Fruit fly (Drosophila melanogaster) whole organism, prepupa: Measurements from ENCODE around the gene CG11555.

Source experiments
- Blimp-1 ChIP-seq: fragments of 200-800 bp; sonication (Bioruptor generic); optimal IDR thresholded peaks from 3 replicates; lab custom pipeline; 2017; ENCODE audit warnings: missing biosample characterization, missing genetic modification characterization, mild to moderate bottlenecking, moderate library complexity, missing genetic modification reagents
- CG10669 ChIP-seq: fragments of 200-800 bp; sonication (Bioruptor generic); optimal IDR thresholded peaks from 3 replicates; lab custom pipeline; 2018; ENCODE audit warnings: missing biosample characterization, mild to moderate bottlenecking, missing genetic modification characterization, moderate library complexity
- CG34406 ChIP-seq: fragments of 200-800 bp; sonication (Bioruptor generic); optimal IDR thresholded peaks from 3 replicates; lab custom pipeline; 2016; ENCODE audit warnings: missing biosample characterization, missing genetic modification characterization
- CG7368 ChIP-seq: fragments of 200-800 bp; sonication (Bioruptor generic); optimal IDR thresholded peaks from 3 replicates; lab custom pipeline; 2016; ENCODE audit warnings: missing biosample characterization, missing genetic modification characterization
- CG9139 ChIP-seq: fragments of 200-800 bp; sonication (Bioruptor generic); optimal IDR thresholded peaks from 3 replicates; lab custom pipeline; 2017; ENCODE audit warnings: missing biosample characterization, mild to moderate bottlenecking, missing genetic modification characterization
- Eip75B ChIP-seq: fragments of 200-800 bp; sonication (Bioruptor generic); optimal IDR thresholded peaks from 3 replicates; lab custom pipeline; 2016; ENCODE audit warnings: missing biosample characterization, missing genetic modification characterization
- Ets96B ChIP-seq: fragments of 200-800 bp; optimal IDR thresholded peaks from 2 replicates; lab custom pipeline; 2019; ENCODE audit warnings: missing biosample characterization, mild to moderate bottlenecking, missing genetic modification characterization, moderate library complexity
- Sox102F ChIP-seq: fragments of 200-800 bp; sonication (Bioruptor generic); optimal IDR thresholded peaks from 2 replicates; lab custom pipeline; 2016; ENCODE audit warnings: missing biosample characterization, mild to moderate bottlenecking, missing genetic modification characterization
- Sox14 ChIP-seq: fragments of 200-800 bp; sonication (Bioruptor generic); optimal IDR thresholded peaks from 3 replicates; lab custom pipeline; 2016; ENCODE audit warnings: missing biosample characterization, missing genetic modification characterization
- dsx ChIP-seq: fragments of 200-800 bp; optimal IDR thresholded peaks from 3 replicates; lab custom pipeline; 2019; ENCODE audit warnings: missing biosample characterization, mild to moderate bottlenecking, missing genetic modification characterization, moderate library complexity; ENCODE audit not compliant: poor library complexity, severe bottlenecking
- fd59A ChIP-seq: fragments of 200-800 bp; sonication (Bioruptor generic); optimal IDR thresholded peaks from 2 replicates; lab custom pipeline; 2017; ENCODE audit warnings: missing biosample characterization, mild to moderate bottlenecking, missing genetic modification characterization, missing genetic modification reagents
- spab ChIP-seq: fragments of 200-800 bp; sonication (Bioruptor generic); optimal IDR thresholded peaks from 2 replicates; lab custom pipeline; 2017; ENCODE audit warnings: missing biosample characterization, mild to moderate bottlenecking, missing genetic modification characterization, missing genetic modification reagents

DNA sequence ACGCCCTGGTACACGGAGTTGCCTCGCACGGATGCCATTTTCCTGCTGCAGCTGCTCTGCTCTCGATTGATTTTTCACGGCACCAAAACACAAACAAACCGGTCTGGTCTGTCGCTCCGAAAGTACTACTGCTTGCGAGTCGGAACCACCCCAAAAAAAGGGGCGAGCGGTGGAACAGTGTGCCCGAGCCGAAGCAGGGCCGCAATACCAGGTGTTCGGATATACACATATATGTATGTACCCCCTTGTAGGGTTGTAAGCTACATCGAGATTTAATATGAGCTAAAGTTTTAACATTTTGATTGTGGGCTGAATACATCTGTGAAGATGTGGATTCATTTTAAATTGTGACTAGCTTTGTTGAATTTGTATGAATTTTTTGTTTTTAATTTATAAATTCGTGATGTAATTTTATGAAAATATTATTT, 12.0 kb downstream of the CG11555 start:
- peak; percentile 31 for TF ChIP-seq Ets96B
- peak; percentile 35 for TF ChIP-seq CG34406 (GFP tag; lab: Kevin White, UChicago)
- no peak for TF ChIP-seq Sox102F (GFP tag; lab: Kevin White, UChicago)
- peak; percentile 42 for TF ChIP-seq CG9139 (GFP tag; lab: Kevin White, UChicago)
- peak; percentile 56 for TF ChIP-seq Eip75B
- peak; percentile 64 for TF ChIP-seq Sox14 (GFP tag; lab: Kevin White, UChicago)
- TF ChIP-seq Blimp-1 (GFP tag; lab: Kevin White, UChicago), result peak; percentile 1
- TF ChIP-seq fd59A, result no peak
- no peak for TF ChIP-seq CG7368 (GFP tag; lab: Kevin White, UChicago)
- peak; percentile 43 for TF ChIP-seq dsx (GFP tag; lab: Kevin White, UChicago)
- TF ChIP-seq CG10669, result peak; percentile 8
- no peak for TF ChIP-seq spab
